Fruit fly (Drosophila melanogaster): Measurements from ENCODE around the gene Uch.

Gene Uch

dm6 chr2L:2180120-2180539, 33.9 kb downstream of the Uch start (continued):
- TF ChIP-seq CG11696 (GFP tag; IDR thresholded peaks at IDR 0.05) (peak; percentile 85), CG31224 (GFP tag; IDR thresholded peaks at IDR 0.05) (peak; percentile 79), CG3065 (GFP tag; optimal IDR thresholded peaks at IDR 0.05) (peak; percentile 69), sima (GFP tag; optimal IDR thresholded peaks at IDR 0.05) (peak; percentile 23), Lhr (GFP tag; optimal IDR thresholded peaks at IDR 0.05) (peak; percentile 83), CG34422 (GFP tag; IDR thresholded peaks at IDR 0.05) (peak; percentile 88), CG3995 (GFP tag; optimal IDR thresholded peaks at IDR 0.05) (no peak), dysf (GFP tag; IDR thresholded peaks at IDR 0.05) (peak; percentile 91), abd-A (tag; optimal IDR thresholded peaks at IDR 0.05) (no peak), dati (GFP tag; IDR thresholded peaks at IDR 0.05) (peak; percentile 89), unc-4 (GFP tag; IDR thresholded peaks at IDR 0.05; ENCODE audit: partially characterized antibody) (no peak), Atf6 (GFP tag; IDR thresholded peaks at IDR 0.05) (peak; percentile 87), CG14014 (GFP tag; IDR thresholded peaks at IDR 0.05) (peak; percentile 87), CG6791 (GFP tag; IDR thresholded peaks at IDR 0.05; ENCODE audit: partially characterized antibody) (no peak), CG6683 (GFP tag; optimal IDR thresholded peaks at IDR 0.05) (peak; percentile 60), fd102C (GFP tag; optimal IDR thresholded peaks at IDR 0.05) (peak; percentile 80), Hr51 (GFP tag; optimal IDR thresholded peaks at IDR 0.05) (peak; percentile 64 to 94), kni (GFP tag; optimal IDR thresholded peaks at IDR 0.05) (peak; percentile 65), CG11723 (GFP tag; optimal IDR thresholded peaks at IDR 0.05) (peak; percentile 85), tx (GFP tag; optimal IDR thresholded peaks at IDR 0.05) (peak; percentile 60), CG18262 (tag; optimal IDR thresholded peaks at IDR 0.05) (peak; percentile 93), Med (GFP tag) (peak; percentile 97), CG15514 (GFP tag; optimal IDR thresholded peaks at IDR 0.05) (peak; percentile 74), pros (GFP tag; optimal IDR thresholded peaks at IDR 0.05) (no peak), YL-1 (GFP tag; optimal IDR thresholded peaks at IDR 0.05) (peak; percentile 27), so (GFP tag; IDR thresholded peaks at IDR 0.05) (peak; percentile 90), Gsc (GFP tag; IDR thresholded peaks at IDR 0.05) (no peak; the same call in 1 of the 2 replicates), CG10209 (GFP tag; optimal IDR thresholded peaks at IDR 0.05) (peak; percentile 90), GATAe (GFP tag; conservative IDR thresholded peaks at IDR 0.05) (peak; percentile 62), CG34224 (GFP tag; IDR thresholded peaks at IDR 0.05; ENCODE audit: partially characterized antibody) (no peak), Ptx1 (GFP tag; IDR thresholded peaks at IDR 0.05) (peak; percentile 92), CG8290 (GFP tag; optimal IDR thresholded peaks at IDR 0.05) (peak; percentile 73), CG8290 (tag; optimal IDR thresholded peaks at IDR 0.05) (peak; percentile 26 to 81), MTF-1 (GFP tag; optimal IDR thresholded peaks at IDR 0.05; ENCODE audit: borderline replicate concordance) (peak; percentile 84), al (GFP tag; IDR thresholded peaks at IDR 0.05) (peak; percentile 75), Hmx (GFP tag; optimal IDR thresholded peaks at IDR 0.05) (peak; percentile 49), CG13123 (GFP tag; optimal IDR thresholded peaks at IDR 0.05) (peak; percentile 75), en (GFP tag; optimal IDR thresholded peaks at IDR 0.05) (peak; percentile 66), Blimp-1 (GFP tag; optimal IDR thresholded peaks at IDR 0.05) (peak; percentile 94), gsb (GFP tag; IDR thresholded peaks at IDR 0.05) (peak; percentile 75), gcm (GFP tag; optimal IDR thresholded peaks at IDR 0.05) (peak; percentile 93), CG6689 (GFP tag; IDR thresholded peaks at IDR 0.05) (peak; percentile 94), twi (tag; optimal IDR thresholded peaks at IDR 0.05) (peak; percentile 68), CG7987 (GFP tag; optimal IDR thresholded peaks at IDR 0.05) (peak; percentile 53), dmrt99B (tag; optimal IDR thresholded peaks at IDR 0.05) (peak; percentile 96), Antp (GFP tag; optimal IDR thresholded peaks at IDR 0.05) (peak; percentile 68), H15 (GFP tag; IDR thresholded peaks at IDR 0.05) (peak; percentile 88), fd3F (GFP tag; optimal IDR thresholded peaks at IDR 0.05) (peak; percentile 57), CG10366 (GFP tag; IDR thresholded peaks at IDR 0.05) (peak; percentile 87), CG2889 (GFP tag; IDR thresholded peaks at IDR 0.05) (peak; percentile 72; the same call in 2 of the 3 replicates), da (GFP tag; optimal IDR thresholded peaks at IDR 0.05) (peak; percentile 51)
